Fruit fly (Drosophila melanogaster): ENCODE data around the gene nero.

dm6 chr3R:31724136-31724535 is 23.2 kb downstream of the nero start:
- TF ChIP-seq usp (GFP tag; optimal IDR thresholded peaks at IDR 0.05) = no peak
- no peak for TF ChIP-seq EcR (GFP tag; optimal IDR thresholded peaks at IDR 0.05)
- no peak for TF ChIP-seq pan (optimal IDR thresholded peaks at IDR 0.05)
- no peak for TF ChIP-seq CG8478 (optimal IDR thresholded peaks at IDR 0.05)
- TF ChIP-seq psq (optimal IDR thresholded peaks at IDR 0.05) = no peak
- TF ChIP-seq Dll (optimal IDR thresholded peaks at IDR 0.05) = no peak
